Worm (Caenorhabditis elegans) whole organism, young adult: ENCODE results near the gene arrd-23.

Source experiments
- B0035.1 ChIP-seq: sonication (generic microtip); optimal IDR thresholded peaks from 2 replicates; lab custom pipeline; 2016; ENCODE audit warnings: missing genetic modification characterization, mild to moderate bottlenecking, missing compliant biosample characterization, missing genotype, missing genetic modification reagents
- C17E4.6 ChIP-seq: fragments of 200-800 bp; sonication (Bioruptor generic); IDR thresholded peaks from 2 replicates; pipeline ENCODE4 v1.3.6; 2022; ENCODE audit warnings: missing genetic modification reagents, missing genetic modification characterization, missing compliant biosample characterization
- F10E7.11 ChIP-seq: sonication (generic microtip); optimal IDR thresholded peaks from 2 replicates; lab custom pipeline; 2017; ENCODE audit warnings: mild to moderate bottlenecking, missing genetic modification characterization, moderate library complexity, missing compliant biosample characterization
- F55B11.4 ChIP-seq: sonication (generic microtip); optimal IDR thresholded peaks from 2 replicates; lab custom pipeline; 2016; ENCODE audit warnings: missing compliant biosample characterization, missing genetic modification characterization, borderline replicate concordance; ENCODE audit not compliant: insufficient read depth
- K12H6.12 ChIP-seq: fragments of 200-800 bp; sonication (Bioruptor generic); optimal IDR thresholded peaks from 2 replicates; lab custom pipeline; 2018; ENCODE audit warnings: mild to moderate bottlenecking, missing genetic modification characterization, missing compliant biosample characterization
- T07F8.4 ChIP-seq: sonication (generic microtip); optimal IDR thresholded peaks from 2 replicates; lab custom pipeline; 2016; ENCODE audit warnings: mild to moderate bottlenecking, missing genetic modification characterization, moderate library complexity, missing compliant biosample characterization
- Y53F4B.3 ChIP-seq: fragments of 200-800 bp; sonication (Bioruptor generic); IDR thresholded peaks from 2 replicates; pipeline ENCODE4 v1.3.6; 2022; ENCODE audit warnings: missing genetic modification reagents, missing genetic modification characterization, missing compliant biosample characterization
- akir-1 ChIP-seq: fragments of 200-800 bp; sonication (Bioruptor generic); optimal IDR thresholded peaks from 2 replicates; lab custom pipeline; 2018; ENCODE audit warnings: mild to moderate bottlenecking, missing genetic modification characterization, moderate library complexity, missing compliant biosample characterization
- aptf-2 ChIP-seq: fragments of 200-800 bp; sonication (Bioruptor generic); conservative IDR thresholded peaks from 2 replicates; pipeline ENCODE4 v1.3.6; 2022; ENCODE audit warnings: missing genetic modification reagents, missing genetic modification characterization, missing compliant biosample characterization
- aptf-3 ChIP-seq: fragments of 200-800 bp; sonication (Bioruptor generic); IDR thresholded peaks from 2 replicates; pipeline ENCODE4 v1.3.6; 2022; ENCODE audit warnings: missing genetic modification characterization, missing compliant biosample characterization
- atf-7 ChIP-seq: sonication (generic microtip); optimal IDR thresholded peaks from 2 replicates; lab custom pipeline; 2017; ENCODE audit warnings: mild to moderate bottlenecking, missing genetic modification characterization, missing compliant biosample characterization
- attf-3 ChIP-seq: fragments of 200-800 bp; sonication (Bioruptor generic); conservative IDR thresholded peaks from 2 replicates; pipeline ENCODE4 v1.3.6; 2022; ENCODE audit warnings: missing genetic modification reagents, missing genetic modification characterization, missing compliant biosample characterization
- cebp-1 ChIP-seq, 2 experiments: fragments of 200-800 bp in 1 of 2; sonication (Bioruptor generic) in 1 of 2; sonication (generic microtip) in 1 of 2; IDR thresholded peaks in 1 of 2; optimal IDR thresholded peaks in 1 of 2; 2 replicates each; pipeline versions ENCODE4 v1.3.6 to Lab custom; 2017 to 2022; ENCODE audit warnings: missing compliant biosample characterization in 2 of 2, missing genetic modification characterization in 2 of 2, mild to moderate bottlenecking in 1 of 2, missing genetic modification reagents in 1 of 2, moderate library complexity in 1 of 2
- cebp-2 ChIP-seq: fragments of 200-800 bp; sonication (Bioruptor generic); IDR thresholded peaks from 2 replicates; pipeline ENCODE4 v1.3.6; 2022; ENCODE audit warnings: missing genetic modification characterization, missing compliant biosample characterization
- ceh-27 ChIP-seq: fragments of 200-800 bp; sonication (Bioruptor generic); optimal IDR thresholded peaks from 2 replicates; lab custom pipeline; 2018; ENCODE audit warnings: mild to moderate bottlenecking, missing genetic modification characterization, moderate library complexity, missing compliant biosample characterization
- ceh-58 ChIP-seq: fragments of 200-800 bp; sonication (Bioruptor generic); IDR thresholded peaks from 2 replicates; pipeline ENCODE4 v1.3.6; 2022; ENCODE audit warnings: missing genetic modification characterization, missing compliant biosample characterization
- ceh-91 ChIP-seq: fragments of 200-800 bp; sonication (Bioruptor generic); IDR thresholded peaks from 2 replicates; pipeline ENCODE4 v1.3.6; 2022; ENCODE audit warnings: missing genetic modification reagents, missing genetic modification characterization, missing compliant biosample characterization
- dox-1 ChIP-seq: fragments of 200-800 bp; sonication (Bioruptor generic); IDR thresholded peaks from 2 replicates; pipeline ENCODE4 v1.3.6; 2022; ENCODE audit warnings: missing genetic modification reagents, missing genetic modification characterization, missing compliant biosample characterization
- egl-44 ChIP-seq: fragments of 200-800 bp; sonication (Bioruptor generic); IDR thresholded peaks from 2 replicates; pipeline ENCODE4 v1.3.6; 2022; ENCODE audit warnings: missing genetic modification reagents, missing genetic modification characterization, missing compliant biosample characterization
- ekl-4 ChIP-seq: fragments of 200-800 bp; sonication (Bioruptor generic); IDR thresholded peaks from 2 replicates; pipeline ENCODE4 v1.3.6; 2022; ENCODE audit warnings: missing genetic modification reagents, missing genetic modification characterization, missing compliant biosample characterization
- gei-17 ChIP-seq: fragments of 200-800 bp; sonication (Bioruptor generic); optimal IDR thresholded peaks from 2 replicates; lab custom pipeline; 2018; ENCODE audit warnings: mild to moderate bottlenecking, missing genetic modification characterization, missing compliant biosample characterization
- hmg-1.2 ChIP-seq: fragments of 200-800 bp; sonication (Bioruptor generic); IDR thresholded peaks from 2 replicates; pipeline ENCODE4 v1.3.6; 2022; ENCODE audit warnings: missing genetic modification reagents, missing genetic modification characterization, missing compliant biosample characterization
- hmg-20 ChIP-seq: fragments of 200-800 bp; sonication (Bioruptor generic); IDR thresholded peaks from 2 replicates; pipeline ENCODE4 v1.3.6; 2022; ENCODE audit warnings: missing genetic modification reagents, missing genetic modification characterization, missing compliant biosample characterization
- lag-1 ChIP-seq: fragments of 200-800 bp; sonication (Bioruptor generic); IDR thresholded peaks from 2 replicates; pipeline ENCODE4 v1.3.6; 2022; ENCODE audit warnings: missing genetic modification reagents, missing genetic modification characterization, missing compliant biosample characterization
- lin-40 ChIP-seq: sonication (generic microtip); optimal IDR thresholded peaks from 2 replicates; lab custom pipeline; 2016; ENCODE audit warnings: missing genetic modification characterization, mild to moderate bottlenecking, missing compliant biosample characterization, missing genotype, missing genetic modification reagents
- lin-54 ChIP-seq: fragments of 200-800 bp; sonication (Bioruptor generic); optimal IDR thresholded peaks from 2 replicates; lab custom pipeline; 2018; ENCODE audit warnings: mild to moderate bottlenecking, missing genetic modification characterization, missing compliant biosample characterization
- lir-1 ChIP-seq: fragments of 200-800 bp; sonication (Bioruptor generic); conservative IDR thresholded peaks from 2 replicates; pipeline ENCODE4 v1.3.6; 2022; ENCODE audit warnings: missing genetic modification reagents, missing genetic modification characterization, missing compliant biosample characterization
- lsy-27 ChIP-seq: sonication (generic microtip); optimal IDR thresholded peaks from 2 replicates; lab custom pipeline; 2017; ENCODE audit warnings: missing genetic modification characterization, mild to moderate bottlenecking, missing compliant biosample characterization, antibody characterized with exemption, missing genotype, borderline replicate concordance; ENCODE audit not compliant: insufficient read depth
- madf-10 ChIP-seq: sonication (generic microtip); optimal IDR thresholded peaks from 2 replicates; lab custom pipeline; 2016; ENCODE audit warnings: mild to moderate bottlenecking, missing genetic modification characterization, missing compliant biosample characterization
- mxl-1 ChIP-seq: sonication (generic microtip); optimal IDR thresholded peaks from 2 replicates; lab custom pipeline; 2016; ENCODE audit warnings: missing genetic modification characterization, missing compliant biosample characterization
- nfyb-1 ChIP-seq: fragments of 200-800 bp; sonication (Bioruptor generic); IDR thresholded peaks from 2 replicates; pipeline ENCODE4 v1.3.6; 2022; ENCODE audit warnings: missing genetic modification reagents, missing genetic modification characterization, missing compliant biosample characterization
- nhr-27 ChIP-seq: fragments of 200-800 bp; sonication (Bioruptor generic); optimal IDR thresholded peaks from 2 replicates; lab custom pipeline; 2018; ENCODE audit warnings: mild to moderate bottlenecking, missing genetic modification characterization, moderate library complexity, missing compliant biosample characterization
- rec-8 ChIP-seq, 2 experiments: sonication (generic microtip); optimal IDR thresholded peaks; 2 replicates each; lab custom pipeline; 2016; ENCODE audit warnings: mild to moderate bottlenecking in 2 of 2, missing genetic modification characterization in 2 of 2, missing genetic modification reagents in 2 of 2, missing genotype in 2 of 2, missing biosample characterization in 1 of 2, missing compliant biosample characterization in 1 of 2, moderate library complexity in 1 of 2
- snpc-1.3 ChIP-seq: sonication (generic microtip); optimal IDR thresholded peaks from 2 replicates; lab custom pipeline; 2017; ENCODE audit warnings: missing genetic modification characterization, mild to moderate bottlenecking, missing compliant biosample characterization, antibody characterized with exemption, moderate library complexity, missing genotype, missing genetic modification reagents; ENCODE audit not compliant: insufficient read depth
- tbx-9 ChIP-seq: sonication (generic microtip); optimal IDR thresholded peaks from 2 replicates; lab custom pipeline; 2016; ENCODE audit warnings: borderline replicate concordance, missing genetic modification characterization, inconsistent platforms, missing compliant biosample characterization
- unc-62 ChIP-seq: fragments of 150-350 bp; optimal IDR thresholded peaks from 2 replicates; lab custom pipeline; 2014; ENCODE audit warnings: missing biosample characterization, missing genetic modification reagents, missing genetic modification characterization
- zfh-2 ChIP-seq: fragments of 200-800 bp; sonication (Bioruptor generic); conservative IDR thresholded peaks from 2 replicates; pipeline ENCODE4 v1.3.6; 2022; ENCODE audit warnings: missing genetic modification reagents, missing genetic modification characterization, missing compliant biosample characterization
- ztf-25 ChIP-seq: fragments of 200-800 bp; sonication (Bioruptor generic); IDR thresholded peaks from 2 replicates; pipeline ENCODE4 v1.3.6; 2022; ENCODE audit warnings: missing genetic modification reagents, missing genetic modification characterization, missing compliant biosample characterization
- ztf-28 ChIP-seq: fragments of 200-800 bp; sonication (Bioruptor generic); IDR thresholded peaks from 2 replicates; pipeline ENCODE4 v1.3.6; 2022; ENCODE audit warnings: missing genetic modification reagents, missing genetic modification characterization, missing compliant biosample characterization
- ztf-3 ChIP-seq: fragments of 200-800 bp; sonication (Bioruptor generic); optimal IDR thresholded peaks from 2 replicates; lab custom pipeline; 2018; ENCODE audit warnings: mild to moderate bottlenecking, missing genetic modification characterization, missing compliant biosample characterization
- ztf-6 ChIP-seq: fragments of 200-800 bp; sonication (Bioruptor generic); IDR thresholded peaks from 2 replicates; pipeline ENCODE4 v1.3.6; 2022; ENCODE audit warnings: missing genetic modification reagents, missing genetic modification characterization, missing compliant biosample characterization

arrd-23 gene

DNA sequence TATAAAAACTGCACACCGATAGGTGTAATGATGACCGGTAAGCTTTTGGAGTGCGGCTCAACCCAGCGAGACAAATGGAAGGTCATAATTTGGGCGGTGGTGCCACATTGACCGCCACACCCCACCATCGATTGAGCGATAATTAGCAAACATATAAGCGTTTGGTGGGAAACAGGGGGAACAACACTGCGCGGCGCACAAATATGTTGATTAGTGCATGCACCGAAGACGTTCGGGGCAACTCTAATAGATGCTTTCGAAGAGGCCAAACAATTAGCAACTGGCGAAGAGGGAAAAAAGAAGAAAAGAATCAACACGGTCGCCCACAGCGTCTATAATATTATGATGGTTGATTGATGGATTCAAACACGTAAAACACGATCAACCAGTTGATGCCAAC, 4.4 kb upstream of the arrd-23 start:
- TF ChIP-seq T07F8.4 (tag; lab: Kevin White, UChicago) (no peak), madf-10 (tag; lab: Kevin White, UChicago) (no peak), egl-44 (no peak), lsy-27 (tag; lab: Kevin White, UChicago) (no peak), tbx-9 (no peak), unc-62 (GFP tag; lab: Kevin White, UChicago) (no peak), F10E7.11 (tag; lab: Kevin White, UChicago) (no peak), aptf-2 (GFP tag; lab: Robert Waterston, UW) (no peak), B0035.1 (tag; lab: Kevin White, UChicago) (no peak), ceh-58 (no peak), atf-7 (no peak), Y53F4B.3 (GFP tag; lab: Robert Waterston, UW) (no peak)

DNA sequence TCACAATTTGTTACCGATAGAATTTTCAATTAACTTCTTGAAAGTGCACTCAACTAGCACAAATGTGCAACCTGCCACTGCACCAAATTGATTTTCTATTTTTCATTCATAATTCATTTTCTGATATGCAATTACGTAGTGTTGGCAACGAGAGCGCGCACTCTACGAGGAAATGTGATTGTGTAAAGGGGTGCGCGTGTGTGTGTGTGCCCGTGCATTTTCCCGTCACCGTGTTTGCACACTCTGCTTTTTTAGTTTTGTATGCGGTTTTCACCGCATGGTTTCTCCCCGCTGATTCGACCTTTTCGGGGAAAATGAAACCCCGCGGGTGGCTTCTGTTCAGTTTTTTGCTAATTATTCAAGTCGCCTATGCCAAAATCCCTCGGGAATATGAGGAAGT, 4.4 kb downstream of the arrd-23 start, which contains the start of gene T07F12.2:
Gene T07F12.2 (plus strand): TSS at position 87 of the 400 bp plus-strand sequence.
- TF ChIP-seq ztf-28 (no peak), lin-54 (GFP tag; lab: Kevin White, UChicago) (no peak), aptf-3 (GFP tag; lab: Robert Waterston, UW) (no peak), F55B11.4 (no peak), ceh-91 (GFP tag; lab: Robert Waterston, UW) (no peak), egl-44 (no peak), mxl-1 (tag; lab: Kevin White, UChicago) (no peak), dox-1 (GFP tag; lab: Robert Waterston, UW) (0 out of 2 replicates have a peak, but pooled peaks have one; percentile 36), lin-40 (tag; lab: Kevin White, UChicago) (peak; percentile 17), ztf-3 (GFP tag; lab: Kevin White, UChicago) (no peak), attf-3 (no peak), hmg-20 (GFP tag; lab: Robert Waterston, UW) (no peak), akir-1 (GFP tag; lab: Kevin White, UChicago) (no peak)

DNA sequence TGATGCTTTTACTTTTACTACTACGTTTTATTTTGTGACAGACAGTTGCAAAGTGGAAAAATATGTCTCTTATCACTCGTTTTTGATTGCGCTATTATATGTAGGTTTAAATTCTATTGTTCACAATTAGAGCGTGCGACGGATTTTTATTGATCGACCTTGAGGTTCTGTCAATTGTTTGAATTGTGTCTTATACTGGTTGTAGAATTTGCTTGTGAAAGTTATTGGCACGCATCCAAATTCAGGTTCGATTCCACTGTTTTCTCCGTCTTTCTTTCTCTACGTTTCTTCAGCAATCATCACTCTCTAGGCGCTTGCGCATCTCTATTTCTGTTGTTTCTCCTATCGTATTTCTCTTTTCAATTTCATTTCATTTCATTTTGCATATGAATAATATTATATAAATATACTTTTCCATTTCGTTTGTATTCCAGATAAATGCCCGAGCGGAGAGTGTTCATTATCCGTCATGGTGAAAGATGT, 7.9 kb downstream of the arrd-23 start, which contains the start of gene T07F12.1:
Gene T07F12.1 (plus strand): TSS at position 433 of the 483 bp plus-strand sequence.
- no peak for TF ChIP-seq cebp-1 (GFP tag; IDR thresholded peaks at IDR 0.05; lab: Robert Waterston, UW)
- TF ChIP-seq cebp-1 (tag; optimal IDR thresholded peaks at IDR 0.05; lab: Kevin White, UChicago): no peak
- peak; percentile 75; the same call in 1 of the 2 replicates for TF ChIP-seq hmg-1.2 (GFP tag; lab: Robert Waterston, UW)

DNA sequence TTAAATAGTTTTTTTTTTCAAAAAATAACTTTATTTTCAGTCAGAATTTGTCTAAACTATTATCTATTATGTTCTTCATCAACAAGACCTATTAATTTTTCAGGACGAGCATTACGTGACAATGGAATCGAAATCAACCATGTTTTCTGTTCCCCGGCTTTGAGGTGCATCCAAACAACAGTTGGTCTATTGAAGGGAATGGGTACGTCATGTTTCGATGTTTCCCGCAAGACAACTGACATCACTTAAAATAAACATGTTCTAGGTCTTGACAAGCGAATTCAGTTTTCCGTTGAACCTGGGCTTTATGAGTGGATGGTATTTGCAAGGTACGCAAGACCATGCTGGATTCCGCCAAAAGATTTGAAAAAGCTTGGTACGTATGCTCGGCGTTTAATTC, 9.5 kb downstream of the arrd-23 start:
- TF ChIP-seq gei-17 (GFP tag; lab: Kevin White, UChicago): no peak
- TF ChIP-seq F10E7.11 (tag; lab: Kevin White, UChicago): no peak
- TF ChIP-seq ztf-6: no peak
- TF ChIP-seq cebp-2: 0 out of 2 replicates have a peak, but pooled peaks have one; percentile 42
- TF ChIP-seq, all 124 proteins: peak for 1

DNA sequence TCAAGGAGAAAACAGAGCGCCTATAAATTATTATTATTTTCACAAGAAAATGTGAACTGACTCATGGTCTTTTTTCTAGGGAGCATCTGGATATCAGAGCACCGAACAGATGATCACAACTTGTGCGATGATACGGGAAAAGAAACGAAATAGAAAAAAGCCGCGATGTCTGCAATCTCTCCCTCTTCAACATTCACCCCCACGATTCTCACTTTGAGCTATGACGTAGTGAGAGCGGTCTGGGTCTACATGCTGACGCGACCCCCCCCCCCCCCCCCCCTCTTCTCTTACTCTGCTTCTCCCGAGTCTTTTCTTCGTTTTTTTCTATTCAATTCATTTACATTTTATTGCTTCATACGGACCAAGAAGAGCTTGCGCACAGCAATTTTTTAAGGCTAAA, 13.9 kb downstream of the arrd-23 start:
- peak; percentile 38 for TF ChIP-seq ceh-27 (GFP tag; lab: Kevin White, UChicago)
- TF ChIP-seq nfyb-1 (GFP tag; lab: Robert Waterston, UW): 0 out of 2 replicates have a peak, but pooled peaks have one; percentile 9
- no peak for TF ChIP-seq lir-1 (GFP tag; lab: Robert Waterston, UW)
- TF ChIP-seq C17E4.6 (GFP tag; lab: Robert Waterston, UW): no peak
- TF ChIP-seq cebp-1 (GFP tag; IDR thresholded peaks at IDR 0.05; lab: Robert Waterston, UW): no peak
- peak; percentile 55 for TF ChIP-seq cebp-1 (tag; optimal IDR thresholded peaks at IDR 0.05; lab: Kevin White, UChicago)
- no peak for TF ChIP-seq lag-1
- TF ChIP-seq nhr-27 (tag; lab: Kevin White, UChicago): no peak
- TF ChIP-seq snpc-1.3 (tag; lab: Kevin White, UChicago): no peak
- TF ChIP-seq rec-8 (tag; optimal IDR thresholded peaks at IDR 0.05; lab: Kevin White, UChicago): no peak
- TF ChIP-seq zfh-2 (GFP tag; lab: Robert Waterston, UW): peak; percentile 97
- TF ChIP-seq ekl-4 (GFP tag; lab: Robert Waterston, UW): no peak
- peak; percentile 69 for TF ChIP-seq K12H6.12 (tag; lab: Kevin White, UChicago)
- no peak for TF ChIP-seq ztf-25 (GFP tag; lab: Robert Waterston, UW)
- peak; percentile 70 for TF ChIP-seq atf-7
